Fruit fly (Drosophila melanogaster) whole organism, wandering third instar larva: ENCODE data around the gene CG15876.

Source experiments
- Abd-B ChIP-seq: fragments of >200 bp; optimal IDR thresholded peaks from 2 replicates; lab custom pipeline; 2017; ENCODE audit warnings: missing biosample characterization, missing genetic modification characterization
- CG32264 ChIP-seq: fragments of 200-800 bp; sonication (Bioruptor generic); optimal IDR thresholded peaks from 2 replicates; lab custom pipeline; 2016; ENCODE audit warnings: missing biosample characterization, missing genetic modification characterization
- CrebA ChIP-seq: fragments of 200-800 bp; sonication (Bioruptor generic); optimal IDR thresholded peaks from 2 replicates; lab custom pipeline; 2016; ENCODE audit warnings: missing biosample characterization, mild to moderate bottlenecking, missing genetic modification characterization, borderline replicate concordance
- Dfd ChIP-seq: fragments of >200 bp; optimal IDR thresholded peaks from 2 replicates; lab custom pipeline; 2017; ENCODE audit warnings: missing biosample characterization, missing genetic modification characterization
- Dif ChIP-seq: fragments of 200-275, 200-300 bp; sonication (Bioruptor generic); optimal IDR thresholded peaks from 2 replicates; lab custom pipeline; 2018; ENCODE audit warnings: missing biosample characterization, missing genetic modification characterization; ENCODE audit not compliant: partially characterized antibody
- GATAd ChIP-seq: sonication (Bioruptor generic); optimal IDR thresholded peaks from 2 replicates; lab custom pipeline; 2016; ENCODE audit warnings: missing biosample characterization, missing genetic modification characterization
- HLH106 ChIP-seq: fragments of 200-800 bp; optimal IDR thresholded peaks from 3 replicates; lab custom pipeline; 2019; ENCODE audit warnings: missing biosample characterization, mild to moderate bottlenecking, missing genetic modification characterization, moderate library complexity
- Hnf4 ChIP-seq: fragments of 200-800 bp; sonication (Bioruptor generic); optimal IDR thresholded peaks from 2 replicates; lab custom pipeline; 2016; ENCODE audit warnings: missing biosample characterization, mild to moderate bottlenecking, missing genetic modification characterization
- Hr78 ChIP-seq: fragments of >200 bp; optimal IDR thresholded peaks from 2 replicates; lab custom pipeline; 2017; ENCODE audit warnings: missing biosample characterization, missing genetic modification characterization
- Hr83 ChIP-seq: fragments of 200-300 bp; sonication (Bioruptor generic); optimal IDR thresholded peaks from 2 replicates; lab custom pipeline; 2016; ENCODE audit warnings: missing biosample characterization, mild to moderate bottlenecking, missing genetic modification characterization, moderate library complexity; ENCODE audit not compliant: poor library complexity, severe bottlenecking
- Jra ChIP-seq: sonication (Bioruptor generic); optimal IDR thresholded peaks from 2 replicates; lab custom pipeline; 2016; ENCODE audit warnings: missing biosample characterization, missing genetic modification characterization
- Mio ChIP-seq: sonication (Bioruptor generic); optimal IDR thresholded peaks from 2 replicates; lab custom pipeline; 2016; ENCODE audit warnings: missing biosample characterization, missing genetic modification characterization
- Myc ChIP-seq: fragments of >200 bp; optimal IDR thresholded peaks from 2 replicates; lab custom pipeline; 2017
- N ChIP-seq: fragments of >200 bp; optimal IDR thresholded peaks from 2 replicates; lab custom pipeline; 2018; ENCODE audit warnings: missing biosample characterization, missing external identifiers, missing genetic modification characterization
- Vsx2 ChIP-seq: fragments of 200-300, 225-300 bp; sonication (Bioruptor generic); optimal IDR thresholded peaks from 2 replicates; lab custom pipeline; 2018; ENCODE audit warnings: missing biosample characterization, missing genetic modification characterization; ENCODE audit not compliant: partially characterized antibody
- br ChIP-seq: fragments of 200-800 bp; sonication (Bioruptor generic); optimal IDR thresholded peaks from 2 replicates; lab custom pipeline; 2016; ENCODE audit warnings: missing biosample characterization, missing genetic modification characterization
- brk ChIP-seq: fragments of 200-800 bp; sonication (Bioruptor generic); optimal IDR thresholded peaks from 2 replicates; lab custom pipeline; 2016; ENCODE audit warnings: missing biosample characterization, mild to moderate bottlenecking, missing genetic modification characterization
- dl ChIP-seq, 2 experiments: fragments of 175-275, 200-275 bp in 1 of 2; fragments of 200-275 bp in 1 of 2; sonication (Bioruptor generic); optimal IDR thresholded peaks; lab custom pipeline; 2018; ENCODE audit warnings: mild to moderate bottlenecking in 2 of 2, missing biosample characterization in 2 of 2, missing genetic modification characterization in 2 of 2, moderate library complexity in 2 of 2; ENCODE audit not compliant: partially characterized antibody in 2 of 2, insufficient read depth in 1 of 2
- dsf ChIP-seq: sonication (Bioruptor generic); optimal IDR thresholded peaks from 2 replicates; lab custom pipeline; 2016; ENCODE audit warnings: missing biosample characterization, missing genetic modification characterization, borderline replicate concordance
- ey ChIP-seq: fragments of 200-800 bp; sonication (Bioruptor generic); optimal IDR thresholded peaks from 2 replicates; lab custom pipeline; 2016; ENCODE audit warnings: missing biosample characterization, missing genetic modification characterization
- foxo ChIP-seq, 2 experiments: fragments of 200-800 bp; sonication (Bioruptor generic); optimal IDR thresholded peaks; 2 replicates in 1 of 2; 3 replicates in 1 of 2; lab custom pipeline; 2016 to 2017; ENCODE audit warnings: missing biosample characterization in 2 of 2, missing genetic modification characterization in 2 of 2
- h ChIP-seq: fragments of 200-800 bp; sonication (Bioruptor generic); optimal IDR thresholded peaks from 3 replicates; lab custom pipeline; 2016; ENCODE audit warnings: missing biosample characterization, mild to moderate bottlenecking, missing genetic modification characterization
- jim ChIP-seq: fragments of 175-275, 200-325 bp; sonication (Bioruptor generic); optimal IDR thresholded peaks from 2 replicates; lab custom pipeline; 2016; ENCODE audit warnings: missing biosample characterization, mild to moderate bottlenecking, missing genetic modification characterization
- lola ChIP-seq: fragments of >200 bp; optimal IDR thresholded peaks from 2 replicates; lab custom pipeline; 2017; ENCODE audit warnings: missing biosample characterization, missing genetic modification characterization
- pan ChIP-seq: fragments of >200 bp; optimal IDR thresholded peaks from 2 replicates; lab custom pipeline; 2017
- psq ChIP-seq: fragments of 200-800 bp; sonication (Bioruptor generic); optimal IDR thresholded peaks from 3 replicates; lab custom pipeline; 2017; ENCODE audit warnings: missing biosample characterization, mild to moderate bottlenecking, missing genetic modification characterization, moderate library complexity
- rgr ChIP-seq: fragments of 200-800 bp; sonication (Bioruptor generic); optimal IDR thresholded peaks from 3 replicates; lab custom pipeline; 2016; ENCODE audit warnings: missing biosample characterization, mild to moderate bottlenecking, missing genetic modification characterization
- sage ChIP-seq: fragments of 200-800 bp; sonication (Bioruptor generic); optimal IDR thresholded peaks from 2 replicates; lab custom pipeline; 2016; ENCODE audit warnings: missing biosample characterization, mild to moderate bottlenecking, missing genetic modification characterization
- sv ChIP-seq: fragments of 200-800 bp; sonication (Bioruptor generic); optimal IDR thresholded peaks from 3 replicates; lab custom pipeline; 2016; ENCODE audit warnings: missing biosample characterization, missing genetic modification characterization
- tai ChIP-seq: sonication (Bioruptor generic); optimal IDR thresholded peaks from 2 replicates; lab custom pipeline; 2016; ENCODE audit warnings: missing biosample characterization, missing genetic modification characterization
- usp ChIP-seq: fragments of >200 bp; optimal IDR thresholded peaks from 2 replicates; lab custom pipeline; 2017; ENCODE audit warnings: missing biosample characterization, missing genetic modification characterization
- woc ChIP-seq: sonication (Bioruptor generic); optimal IDR thresholded peaks from 2 replicates; lab custom pipeline; 2016; ENCODE audit warnings: missing biosample characterization, mild to moderate bottlenecking, missing genetic modification characterization

The CG15876 gene

dm6 chr3L:4677532-4677931, 17.1 kb downstream of the CG15876 start, which contains the start of gene CG34266:
TSS of gene CG34266 (plus strand) at chr3L:4677832.
- TF ChIP-seq Hnf4 (GFP tag; lab: Kevin White, UChicago) (no peak), Mio (GFP tag; lab: Kevin White, UChicago) (no peak), psq (no peak), lola (GFP tag; lab: Kevin White, UChicago) (no peak), Dfd (GFP tag; lab: Kevin White, UChicago) (no peak), usp (no peak), GATAd (GFP tag; lab: Kevin White, UChicago) (no peak), Abd-B (GFP tag; lab: Kevin White, UChicago) (no peak), N (no peak), dl (GFP tag; optimal IDR thresholded peaks at IDR 0.05; lab: Kevin White, UChicago; ENCODE audit: insufficient read depth in 1 of 2, partially characterized antibody in 2 of 2) (no peak), CrebA (no peak), tai (GFP tag; lab: Kevin White, UChicago) (no peak), pan (lab: Kevin White, UChicago) (no peak), br (GFP tag; lab: Kevin White, UChicago) (no peak), dsf (GFP tag; lab: Kevin White, UChicago) (no peak), sage (GFP tag; lab: Kevin White, UChicago) (no peak), CG32264 (GFP tag; lab: Kevin White, UChicago) (no peak), foxo (GFP tag; optimal IDR thresholded peaks at IDR 0.05; lab: Kevin White, UChicago) (no peak), brk (GFP tag; lab: Kevin White, UChicago) (no peak), Jra (GFP tag; lab: Kevin White, UChicago) (no peak)

dm6 chr3L:4667289-4667688, 27.4 kb downstream of the CG15876 start, which contains the start of gene CG32236:
TSS of gene CG32236 (minus strand) at chr3L:4667389.
- TF ChIP-seq Dif (GFP tag; lab: Kevin White, UChicago) (no peak), sv (GFP tag; lab: Kevin White, UChicago) (no peak), CG32264 (GFP tag; lab: Kevin White, UChicago) (no peak), HLH106 (tag; lab: Kevin White, UChicago) (no peak), CrebA (no peak), Vsx2 (no peak), Abd-B (GFP tag; lab: Kevin White, UChicago) (no peak), h (GFP tag; lab: Kevin White, UChicago) (no peak), Mio (GFP tag; lab: Kevin White, UChicago) (no peak), psq (no peak), Hr83 (GFP tag; lab: Kevin White, UChicago) (no peak), brk (GFP tag; lab: Kevin White, UChicago) (no peak)

DNA sequence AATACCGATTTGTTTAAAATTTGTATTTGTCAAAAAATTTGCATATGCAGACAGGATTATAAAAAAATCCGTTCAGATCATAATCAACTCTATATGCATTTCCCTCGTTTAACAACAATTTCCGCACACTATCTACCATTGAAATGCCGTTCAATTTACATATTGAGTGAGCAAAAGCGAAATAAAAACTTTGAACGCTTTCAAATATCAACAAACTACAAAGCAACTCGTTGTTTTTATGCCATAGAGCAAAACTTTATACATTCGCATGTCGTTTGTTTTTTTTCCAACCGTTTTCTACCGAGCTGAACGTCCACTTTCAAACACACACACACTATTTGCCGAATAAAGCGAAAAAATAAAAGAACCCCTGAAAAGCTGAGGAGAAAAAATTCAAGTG, 46.7 kb downstream of the CG15876 start, which contains the start of gene TTLL1B:
TTLL1B (plus strand) TSS at position 301 of the 400 bp plus-strand sequence.
- TF ChIP-seq tai (GFP tag; lab: Kevin White, UChicago) (no peak), pan (lab: Kevin White, UChicago) (no peak), lola (GFP tag; lab: Kevin White, UChicago) (no peak), h (GFP tag; lab: Kevin White, UChicago) (no peak), rgr (GFP tag; lab: Kevin White, UChicago) (no peak), woc (no peak), Hr78 (GFP tag; lab: Kevin White, UChicago) (no peak), Dfd (GFP tag; lab: Kevin White, UChicago) (no peak), Myc (lab: Kevin White, UChicago) (no peak), sv (GFP tag; lab: Kevin White, UChicago) (no peak), Hnf4 (GFP tag; lab: Kevin White, UChicago) (no peak), brk (GFP tag; lab: Kevin White, UChicago) (no peak), GATAd (GFP tag; lab: Kevin White, UChicago) (no peak), Hr83 (GFP tag; lab: Kevin White, UChicago) (no peak), psq (no peak), ey (GFP tag; lab: Kevin White, UChicago) (no peak), usp (no peak), CrebA (no peak), sage (GFP tag; lab: Kevin White, UChicago) (no peak), jim (GFP tag; lab: Kevin White, UChicago) (no peak)
